Fruit fly (Drosophila melanogaster) whole organism, embryonic: ENCODE measurements around the gene CG31800.

Source experiments
- Bgb ChIP-seq: fragments of 200-800 bp; sonication (Bioruptor generic); IDR thresholded peaks from 2 replicates; pipeline ENCODE4 v1.3.6; 2022; ENCODE audit warnings: missing biosample characterization, missing genetic modification characterization; ENCODE audit not compliant: partially characterized antibody
- CG10147 ChIP-seq: fragments of 200-800 bp; sonication (Bioruptor generic); optimal IDR thresholded peaks from 2 replicates; lab custom pipeline; 2019; ENCODE audit warnings: missing biosample characterization, mild to moderate bottlenecking, missing genetic modification characterization, moderate library complexity
- CG10267 ChIP-seq: fragments of 200-800 bp; sonication (Bioruptor generic); optimal IDR thresholded peaks from 2 replicates; lab custom pipeline; 2018; ENCODE audit warnings: missing biosample characterization, mild to moderate bottlenecking, missing genetic modification characterization, moderate library complexity
- CG10654 ChIP-seq: fragments of 200-800 bp; sonication (Bioruptor generic); optimal IDR thresholded peaks from 2 replicates; lab custom pipeline; 2016; ENCODE audit warnings: missing biosample characterization, missing genetic modification characterization
- CG12104 ChIP-seq: fragments of 200-800 bp; sonication (Bioruptor generic); optimal IDR thresholded peaks from 3 replicates; lab custom pipeline; 2016; ENCODE audit warnings: missing biosample characterization, missing genetic modification characterization
- CG12744 ChIP-seq: fragments of 200-800 bp; sonication (Bioruptor generic); optimal IDR thresholded peaks from 2 replicates; lab custom pipeline; 2016; ENCODE audit warnings: missing biosample characterization, missing genetic modification characterization
- CG13624 ChIP-seq: fragments of 200-800 bp; sonication (Bioruptor generic); optimal IDR thresholded peaks from 2 replicates; lab custom pipeline; 2016; ENCODE audit warnings: missing biosample characterization, missing genetic modification characterization
- CG15269 ChIP-seq: fragments of 200-800 bp; sonication (Bioruptor generic); optimal IDR thresholded peaks from 2 replicates; lab custom pipeline; 2018; ENCODE audit warnings: missing biosample characterization, mild to moderate bottlenecking, missing genetic modification characterization, moderate library complexity
- CG16813 ChIP-seq: fragments of 200-800 bp; sonication (Bioruptor generic); IDR thresholded peaks from 3 replicates; pipeline ENCODE4 v1.3.6; 2022; ENCODE audit warnings: missing biosample characterization, missing genetic modification characterization; ENCODE audit not compliant: partially characterized antibody
- CG17568 ChIP-seq: fragments of 200-800 bp; sonication (Bioruptor generic); optimal IDR thresholded peaks from 2 replicates; lab custom pipeline; 2018; ENCODE audit warnings: missing biosample characterization, mild to moderate bottlenecking, missing genetic modification characterization, moderate library complexity
- CG34376 ChIP-seq: fragments of 200-800 bp; sonication (Bioruptor generic); optimal IDR thresholded peaks from 2 replicates; lab custom pipeline; 2018; ENCODE audit warnings: missing biosample characterization, mild to moderate bottlenecking, missing genetic modification characterization
- CG4617 ChIP-seq: fragments of 200-800 bp; sonication (Bioruptor generic); optimal IDR thresholded peaks from 3 replicates; lab custom pipeline; 2016; ENCODE audit warnings: missing biosample characterization, missing genetic modification characterization, borderline replicate concordance
- CG4820 ChIP-seq: fragments of 200-800 bp; sonication (Bioruptor generic); optimal IDR thresholded peaks from 3 replicates; lab custom pipeline; 2016; ENCODE audit warnings: missing biosample characterization, missing genetic modification characterization
- CG8765 ChIP-seq: fragments of 200-800 bp; sonication (Bioruptor generic); IDR thresholded peaks from 2 replicates; pipeline ENCODE4 v1.3.6; 2022; ENCODE audit warnings: missing biosample characterization, missing genetic modification characterization
- CG8924 ChIP-seq: fragments of 200-800 bp; optimal IDR thresholded peaks from 3 replicates; lab custom pipeline; 2019; ENCODE audit warnings: missing biosample characterization, mild to moderate bottlenecking, missing genetic modification characterization, moderate library complexity
- CG8944 ChIP-seq: fragments of 200-800 bp; sonication (Bioruptor generic); optimal IDR thresholded peaks from 3 replicates; lab custom pipeline; 2016; ENCODE audit warnings: missing biosample characterization, missing genetic modification characterization
- Camta ChIP-seq: fragments of 200-800 bp; sonication (Bioruptor generic); optimal IDR thresholded peaks from 2 replicates; lab custom pipeline; 2016; ENCODE audit warnings: missing biosample characterization, missing genetic modification characterization
- Deaf1 ChIP-seq: fragments of 200-800 bp; optimal IDR thresholded peaks from 3 replicates; lab custom pipeline; 2019; ENCODE audit warnings: missing biosample characterization, mild to moderate bottlenecking, missing genetic modification characterization, moderate library complexity
- Eip74EF ChIP-seq, 2 experiments: fragments of 200-800 bp in 1 of 2; fragments of >200 bp in 1 of 2; sonication (Bioruptor generic) in 1 of 2; optimal IDR thresholded peaks; 2 replicates each; lab custom pipeline; 2017 to 2019; ENCODE audit warnings: missing biosample characterization in 2 of 2, missing genetic modification characterization in 2 of 2, mild to moderate bottlenecking in 1 of 2, moderate library complexity in 1 of 2
- Gug ChIP-seq: fragments of 200-800 bp; sonication (Bioruptor generic); IDR thresholded peaks from 4 replicates; pipeline ENCODE4 v1.3.6; 2022; ENCODE audit warnings: missing biosample characterization, missing genetic modification characterization
- MTF-1 ChIP-seq: fragments of 200-800 bp; sonication (Bioruptor generic); optimal IDR thresholded peaks from 2 replicates; lab custom pipeline; 2018; ENCODE audit warnings: missing biosample characterization, mild to moderate bottlenecking, missing genetic modification characterization, borderline replicate concordance
- Max ChIP-seq: fragments of 200-800 bp; sonication (Bioruptor generic); optimal IDR thresholded peaks from 2 replicates; lab custom pipeline; 2016; ENCODE audit warnings: missing biosample characterization, mild to moderate bottlenecking, missing genetic modification characterization
- Myb ChIP-seq: fragments of 200-800 bp; sonication (Bioruptor generic); optimal IDR thresholded peaks from 2 replicates; lab custom pipeline; 2016; ENCODE audit warnings: missing biosample characterization, missing genetic modification characterization
- Poxn ChIP-seq: fragments of 200-800 bp; sonication (Bioruptor generic); IDR thresholded peaks from 2 replicates; pipeline ENCODE4 v1.3.6; 2022; ENCODE audit warnings: missing biosample characterization, missing genetic modification characterization
- Six4 ChIP-seq: fragments of 200-800 bp; sonication (Bioruptor generic); optimal IDR thresholded peaks from 2 replicates; lab custom pipeline; 2016; ENCODE audit warnings: missing biosample characterization, missing genetic modification characterization
- Sox102F ChIP-seq: fragments of 200-800 bp; sonication (Bioruptor generic); optimal IDR thresholded peaks from 2 replicates; lab custom pipeline; 2018; ENCODE audit warnings: missing biosample characterization, mild to moderate bottlenecking, missing genetic modification characterization, moderate library complexity
- Stat92E ChIP-seq, 3 experiments: fragments of >200 bp in 2 of 3; fragments of 200-800 bp in 1 of 3; sonication (Bioruptor generic) in 1 of 3; optimal IDR thresholded peaks; 2 replicates each; lab custom pipeline; 2017 to 2019; ENCODE audit warnings: missing biosample characterization in 3 of 3, missing genetic modification characterization in 3 of 3, mild to moderate bottlenecking in 1 of 3, moderate library complexity in 1 of 3
- Trl ChIP-seq, 3 experiments: fragments of >200 bp in 2 of 3; fragments of 200-800 bp in 1 of 3; sonication (Bioruptor generic) in 1 of 3; optimal IDR thresholded peaks; 2 replicates in 1 of 3; 3 replicates in 2 of 3; lab custom pipeline; 2016 to 2017; ENCODE audit warnings: missing biosample characterization in 1 of 3, missing genetic modification characterization in 1 of 3
- YL-1 ChIP-seq: fragments of 200-800 bp; sonication (Bioruptor generic); optimal IDR thresholded peaks from 3 replicates; lab custom pipeline; 2017; ENCODE audit warnings: missing biosample characterization, mild to moderate bottlenecking, missing genetic modification characterization
- al ChIP-seq: fragments of 200-800 bp; sonication (Bioruptor generic); IDR thresholded peaks from 2 replicates; pipeline ENCODE4 v1.3.6; 2022; ENCODE audit warnings: missing biosample characterization, missing genetic modification characterization
- aop ChIP-seq: fragments of 200-800 bp; sonication (Bioruptor generic); IDR thresholded peaks from 2 replicates; pipeline ENCODE4 v1.3.6; 2022; ENCODE audit warnings: missing biosample characterization, missing genetic modification characterization
- cad ChIP-seq: fragments of >200 bp; optimal IDR thresholded peaks from 2 replicates; lab custom pipeline; 2017; ENCODE audit warnings: missing biosample characterization, missing genetic modification characterization
- cas ChIP-seq: fragments of 200-800 bp; sonication (Bioruptor generic); IDR thresholded peaks from 2 replicates; pipeline ENCODE4 v1.3.6; 2022; ENCODE audit warnings: missing biosample characterization, missing genetic modification characterization
- cato ChIP-seq: fragments of 200-800 bp; sonication (Bioruptor generic); optimal IDR thresholded peaks from 2 replicates; lab custom pipeline; 2016; ENCODE audit warnings: missing biosample characterization, missing genetic modification characterization, borderline replicate concordance
- ci ChIP-seq: fragments of 200-800 bp; sonication (Bioruptor generic); IDR thresholded peaks from 3 replicates; pipeline ENCODE4 v1.3.6; 2022; ENCODE audit warnings: missing biosample characterization, missing genetic modification characterization
- crol ChIP-seq: fragments of 200-800 bp; sonication (Bioruptor generic); IDR thresholded peaks from 2 replicates; pipeline ENCODE4 v1.3.6; 2022; ENCODE audit warnings: missing biosample characterization, missing genetic modification characterization
- dm ChIP-seq: fragments of 200-800 bp; sonication (Bioruptor generic); optimal IDR thresholded peaks from 3 replicates; lab custom pipeline; 2016; ENCODE audit warnings: missing biosample characterization, missing genetic modification characterization
- eve ChIP-seq, 2 experiments: fragments of >200 bp; optimal IDR thresholded peaks; 2 replicates each; lab custom pipeline; 2017; ENCODE audit warnings: missing biosample characterization in 2 of 2, missing genetic modification characterization in 2 of 2
- fu2 ChIP-seq: fragments of 200-800 bp; sonication (Bioruptor generic); optimal IDR thresholded peaks from 2 replicates; lab custom pipeline; 2016; ENCODE audit warnings: missing biosample characterization, missing genetic modification characterization
- grau ChIP-seq: fragments of 200-800 bp; optimal IDR thresholded peaks from 3 replicates; lab custom pipeline; 2019; ENCODE audit warnings: missing biosample characterization, mild to moderate bottlenecking, missing genetic modification characterization, moderate library complexity
- her ChIP-seq: fragments of 200-800 bp; sonication (Bioruptor generic); optimal IDR thresholded peaks from 2 replicates; lab custom pipeline; 2016; ENCODE audit warnings: missing biosample characterization, missing genetic modification characterization
- kay ChIP-seq: fragments of 200-800 bp; sonication (Bioruptor generic); optimal IDR thresholded peaks from 2 replicates; lab custom pipeline; 2016; ENCODE audit warnings: missing biosample characterization, missing genetic modification characterization
- run ChIP-seq: fragments of 200-800 bp; sonication (Bioruptor generic); optimal IDR thresholded peaks from 3 replicates; lab custom pipeline; 2018; ENCODE audit warnings: missing biosample characterization, mild to moderate bottlenecking, missing genetic modification characterization
- sisA ChIP-seq: fragments of 200-800 bp; sonication (Bioruptor generic); IDR thresholded peaks from 2 replicates; pipeline ENCODE4 v1.3.6; 2022; ENCODE audit warnings: missing biosample characterization, missing genetic modification characterization
- stc ChIP-seq: fragments of 200-800 bp; sonication (Bioruptor generic); IDR thresholded peaks from 2 replicates; pipeline ENCODE4 v1.3.6; 2022; ENCODE audit warnings: missing biosample characterization, missing genetic modification characterization
- unc-4 ChIP-seq: fragments of 200-800 bp; sonication (Bioruptor generic); IDR thresholded peaks from 2 replicates; pipeline ENCODE4 v1.3.6; 2022; ENCODE audit warnings: missing biosample characterization, missing genetic modification characterization; ENCODE audit not compliant: partially characterized antibody
- yki ChIP-seq: fragments of >200 bp; optimal IDR thresholded peaks from 3 replicates; lab custom pipeline; 2018
- zen2 ChIP-seq: fragments of 200-800 bp; sonication (Bioruptor generic); IDR thresholded peaks from 3 replicates; pipeline ENCODE4 v1.3.6; 2022; ENCODE audit warnings: missing biosample characterization, missing genetic modification characterization; ENCODE audit not compliant: partially characterized antibody

Gene CG31800

dm6 chr2L:18987078-18987895, 47.1 kb downstream of the CG31800 start, which contains the start of the genes Swip-1 and EMC5 (continued):
- TF ChIP-seq YL-1 (GFP tag; lab: Kevin White, UChicago) (no peak), CG16813 (peak; percentile 68), CG8924 (tag; lab: Kevin White, UChicago) (peak; percentile 79), CG15269 (peak; percentile 66), cato (GFP tag; lab: Kevin White, UChicago) (peak; percentile 26), her (GFP tag; lab: Kevin White, UChicago) (no peak), fu2 (no peak), sisA (GFP tag; lab: Robert Waterston, UW) (peak; percentile 60; the same call in 1 of the 2 replicates), MTF-1 (GFP tag; lab: Kevin White, UChicago) (no peak), ci (GFP tag; lab: Robert Waterston, UW) (peak; percentile 73; the same call in 2 of the 3 replicates), Myb (GFP tag; lab: Kevin White, UChicago) (no peak), CG12104 (GFP tag; lab: Kevin White, UChicago) (peak; percentile 71), crol (GFP tag; lab: Robert Waterston, UW) (0 out of 2 replicates have a peak, but pooled peaks have one; percentile 13), Bgb (GFP tag; lab: Robert Waterston, UW) (peak; percentile 47), CG17568 (GFP tag; lab: Kevin White, UChicago) (no peak), yki (lab: Kevin White, UChicago) (no peak), CG10147 (GFP tag; lab: Kevin White, UChicago) (peak; percentile 23), CG8944 (GFP tag; lab: Kevin White, UChicago) (no peak), Sox102F (GFP tag; lab: Kevin White, UChicago) (peak; percentile 68), zen2 (0 out of 3 replicates have a peak, but pooled peaks have one; percentile 16), unc-4 (peak; percentile 58; the same call in 1 of the 2 replicates), CG10267 (tag; lab: Kevin White, UChicago) (peak; percentile 75), CG10654 (GFP tag; lab: Kevin White, UChicago) (peak; percentile 54), eve (GFP tag; optimal IDR thresholded peaks at IDR 0.05; lab: Kevin White, UChicago) (no peak), Eip74EF (GFP tag; optimal IDR thresholded peaks at IDR 0.05; lab: Kevin White, UChicago) (peak in 1 of 2 experiments; percentile 20), dm (GFP tag; lab: Kevin White, UChicago) (peak; percentile 4), CG8765 (no peak), Trl (optimal IDR thresholded peaks at IDR 0.05; lab: Kevin White, UChicago) (no peak), Trl (GFP tag; optimal IDR thresholded peaks at IDR 0.05; lab: Kevin White, UChicago) (peak; percentile 1), Deaf1 (tag; lab: Kevin White, UChicago) (peak; percentile 66), Camta (GFP tag; lab: Kevin White, UChicago) (no peak), Six4 (GFP tag; lab: Kevin White, UChicago) (peak; percentile 31), CG34376 (peak; percentile 15), CG12744 (GFP tag; lab: Kevin White, UChicago) (no peak), Gug (GFP tag; lab: Robert Waterston, UW) (peak; percentile 45; the same call in 1 of the 4 replicates), cad (GFP tag; lab: Kevin White, UChicago) (no peak), CG4617 (GFP tag; lab: Kevin White, UChicago) (peak; percentile 52), grau (tag; lab: Kevin White, UChicago) (peak; percentile 77), stc (GFP tag; lab: Robert Waterston, UW) (no peak), Stat92E (GFP tag; optimal IDR thresholded peaks at IDR 0.05; lab: Kevin White, UChicago) (no peak), run (tag; lab: Kevin White, UChicago) (peak; percentile 31), CG13624 (GFP tag; lab: Kevin White, UChicago) (peak; percentile 11), Max (GFP tag; lab: Kevin White, UChicago) (peak; percentile 22), cas (GFP tag; lab: Robert Waterston, UW) (0 out of 2 replicates have a peak, but pooled peaks have one; percentile 5), aop (no peak), al (GFP tag; lab: Robert Waterston, UW) (peak; percentile 42; the same call in 1 of the 2 replicates), kay (peak; percentile 16), CG4820 (GFP tag; lab: Kevin White, UChicago) (peak; percentile 43), Poxn (GFP tag; lab: Robert Waterston, UW) (0 out of 2 replicates have a peak, but pooled peaks have one; percentile 10)
